Worm (Caenorhabditis elegans): Measurements from ENCODE around the gene W02C12.2.
A peak's percentile ranks its signal among the peaks of the same experiment; 100 is the strongest.

W02C12.2 gene

ce11 chrIV:4028177-4028576 lies 20.4 kb upstream of the W02C12.2 start (continued):
- no peak for TF ChIP-seq sdz-12 (GFP tag; optimal IDR thresholded peaks at IDR 0.05)
- TF ChIP-seq skn-1 (tag; optimal IDR thresholded peaks at IDR 0.05), result no peak
- peak; percentile 62; the same call in 1 of the 2 replicates for TF ChIP-seq dmd-8 (GFP tag; IDR thresholded peaks at IDR 0.05)
- no peak for TF ChIP-seq ceh-82 (tag; optimal IDR thresholded peaks at IDR 0.05)
- TF ChIP-seq egl-43 (GFP tag; IDR thresholded peaks at IDR 0.05), result peak; percentile 50; the same call in 1 of the 2 replicates
- TF ChIP-seq lin-29 (GFP tag; IDR thresholded peaks at IDR 0.05), result no peak
- TF ChIP-seq lin-39 (tag; optimal IDR thresholded peaks at IDR 0.05), result no peak
- peak; percentile 92 for TF ChIP-seq nhr-28 (tag; optimal IDR thresholded peaks at IDR 0.05)
- TF ChIP-seq tra-1 (GFP tag; IDR thresholded peaks at IDR 0.05), result peak; percentile 74
- no peak for TF ChIP-seq zip-2 (tag; optimal IDR thresholded peaks at IDR 0.05)
- peak; percentile 76 for TF ChIP-seq T26A8.4 (GFP tag; IDR thresholded peaks at IDR 0.05)
- TF ChIP-seq nhr-77 (tag; optimal IDR thresholded peaks at IDR 0.05), result no peak
- peak; percentile 49; the same call in 1 of the 2 replicates for TF ChIP-seq madf-9 (GFP tag; conservative IDR thresholded peaks at IDR 0.05)
- peak; percentile 4 to 93 for TF ChIP-seq hif-1 (tag; optimal IDR thresholded peaks at IDR 0.05)
- no peak for TF ChIP-seq daf-16 (GFP tag; optimal IDR thresholded peaks at IDR 0.05)
- peak; percentile 60 for TF ChIP-seq daf-16 (tag; optimal IDR thresholded peaks at IDR 0.05)
- peak; percentile 43 for TF ChIP-seq nhr-102 (tag; optimal IDR thresholded peaks at IDR 0.05)
- no peak for TF ChIP-seq ceh-44 (GFP tag; IDR thresholded peaks at IDR 0.05)
- 0 out of 2 replicates have a peak, but pooled peaks have one; percentile 36 for TF ChIP-seq mxl-2 (GFP tag; conservative IDR thresholded peaks at IDR 0.05)
- TF ChIP-seq ceh-62 (tag; optimal IDR thresholded peaks at IDR 0.05), result no peak
- TF ChIP-seq mdt-29 (GFP tag; IDR thresholded peaks at IDR 0.05), result no peak
- TF ChIP-seq lin-38 (GFP tag; IDR thresholded peaks at IDR 0.05), result peak; percentile 59
- TF ChIP-seq cey-2 (tag; optimal IDR thresholded peaks at IDR 0.05; ENCODE audit: borderline replicate concordance, insufficient read depth), result no peak
- TF ChIP-seq duxl-1 (tag; optimal IDR thresholded peaks at IDR 0.05; ENCODE audit: poor library complexity), result peak; percentile 6
- TF ChIP-seq nhr-111 (GFP tag; optimal IDR thresholded peaks at IDR 0.05), result no peak
- TF ChIP-seq ceh-32 (tag; optimal IDR thresholded peaks at IDR 0.05; ENCODE audit: poor library complexity), result no peak
- no peak for TF ChIP-seq daf-8 (GFP tag; IDR thresholded peaks at IDR 0.05)
- peak; percentile 97 for TF ChIP-seq aha-1 (tag)
- TF ChIP-seq fos-1 (tag; optimal IDR thresholded peaks at IDR 0.05), result no peak
- no peak for TF ChIP-seq nhr-76 (tag; optimal IDR thresholded peaks at IDR 0.05)
- no peak for TF ChIP-seq ztf-11 (tag; optimal IDR thresholded peaks at IDR 0.05)
- TF ChIP-seq daf-19 (GFP tag; conservative IDR thresholded peaks at IDR 0.05), result no peak
- peak; percentile 54 for TF ChIP-seq gei-8 (GFP tag; optimal IDR thresholded peaks at IDR 0.05)
- TF ChIP-seq nhr-41 (GFP tag; IDR thresholded peaks at IDR 0.05), result peak; percentile 98
- peak; percentile 56 for TF ChIP-seq nhr-10 (tag; optimal IDR thresholded peaks at IDR 0.05)
- TF ChIP-seq T20F7.1 (GFP tag; optimal IDR thresholded peaks at IDR 0.05), result no peak
- TF ChIP-seq spr-1 (tag; optimal IDR thresholded peaks at IDR 0.05), result peak; percentile 46
- no peak for TF ChIP-seq nhr-6 (tag; optimal IDR thresholded peaks at IDR 0.05)
- peak; percentile 12 for TF ChIP-seq nhr-11 (tag; optimal IDR thresholded peaks at IDR 0.05)
- no peak for TF ChIP-seq egl-27 (tag; optimal IDR thresholded peaks at IDR 0.05)
- TF ChIP-seq snpc-1.2 (GFP tag; IDR thresholded peaks at IDR 0.05), result no peak
- TF ChIP-seq nhr-25 (tag; optimal IDR thresholded peaks at IDR 0.05; ENCODE audit: borderline replicate concordance, insufficient read depth), result peak; percentile 91
- TF ChIP-seq ctbp-1 (GFP tag; IDR thresholded peaks at IDR 0.05), result no peak; the same call in 1 of the 2 replicates
- TF ChIP-seq zag-1 (tag; optimal IDR thresholded peaks at IDR 0.05), result no peak
- TF ChIP-seq vab-7 (GFP tag; IDR thresholded peaks at IDR 0.05), result no peak
- TF ChIP-seq hmg-1.1 (GFP tag; IDR thresholded peaks at IDR 0.05), result peak; percentile 88
- no peak for TF ChIP-seq ZK337.2 (GFP tag; IDR thresholded peaks at IDR 0.05)
- no peak for TF ChIP-seq ztf-7 (tag; optimal IDR thresholded peaks at IDR 0.05)
- 0 out of 2 replicates have a peak, but pooled peaks have one; percentile 54 for TF ChIP-seq saeg-2 (GFP tag; IDR thresholded peaks at IDR 0.05)
- peak; percentile 7 for TF ChIP-seq dpl-1 (GFP tag; optimal IDR thresholded peaks at IDR 0.05)
- TF ChIP-seq hlh-11 (tag; optimal IDR thresholded peaks at IDR 0.05), result peak; percentile 95
- no peak for TF ChIP-seq unc-130 (GFP tag; optimal IDR thresholded peaks at IDR 0.05)
